Fruit fly (Drosophila melanogaster) whole organism, embryonic: ENCODE data around the gene Zif.
A peak's percentile ranks its signal among the peaks of the same experiment; 100 is the strongest.

ENCODE experiments used
- B-H2 ChIP-seq: fragments of 200-800 bp; sonication (Bioruptor generic); optimal IDR thresholded peaks from 2 replicates; lab custom pipeline; 2018; ENCODE audit warnings: missing biosample characterization, mild to moderate bottlenecking, missing genetic modification characterization
- CG11696 ChIP-seq: fragments of 200-800 bp; sonication (Bioruptor generic); IDR thresholded peaks from 2 replicates; pipeline ENCODE4 v1.3.6; 2022; ENCODE audit warnings: missing biosample characterization, missing genetic modification characterization
- CG12104 ChIP-seq: fragments of 200-800 bp; sonication (Bioruptor generic); optimal IDR thresholded peaks from 3 replicates; lab custom pipeline; 2016; ENCODE audit warnings: missing biosample characterization, missing genetic modification characterization
- CG1233 ChIP-seq: fragments of 200-800 bp; sonication (Bioruptor generic); optimal IDR thresholded peaks from 4 replicates; lab custom pipeline; 2018; ENCODE audit warnings: missing biosample characterization, mild to moderate bottlenecking, missing genetic modification characterization
- CG12659 ChIP-seq: fragments of 200-800 bp; sonication (Bioruptor generic); optimal IDR thresholded peaks from 3 replicates; lab custom pipeline; 2017; ENCODE audit warnings: mild to moderate bottlenecking, missing biosample characterization, missing genetic modification reagents, missing genetic modification characterization
- CG12942 ChIP-seq: fragments of 200-800 bp; sonication (Bioruptor generic); optimal IDR thresholded peaks from 3 replicates; lab custom pipeline; 2016; ENCODE audit warnings: missing biosample characterization, missing genetic modification characterization
- CG13287 ChIP-seq: fragments of 200-800 bp; sonication (Bioruptor generic); IDR thresholded peaks from 2 replicates; pipeline ENCODE4 v1.3.6; 2022; ENCODE audit warnings: missing biosample characterization, missing genetic modification characterization; ENCODE audit not compliant: partially characterized antibody
- CG13424 ChIP-seq: fragments of 200-800 bp; sonication (Bioruptor generic); optimal IDR thresholded peaks from 2 replicates; lab custom pipeline; 2019; ENCODE audit warnings: missing biosample characterization, mild to moderate bottlenecking, missing genetic modification characterization, moderate library complexity
- CG14441 ChIP-seq: fragments of 200-800 bp; sonication (Bioruptor generic); IDR thresholded peaks from 2 replicates; pipeline ENCODE4 v1.3.6; 2022; ENCODE audit warnings: missing biosample characterization, missing genetic modification characterization
- CG14710 ChIP-seq: fragments of 200-800 bp; sonication (Bioruptor generic); optimal IDR thresholded peaks from 3 replicates; lab custom pipeline; 2019; ENCODE audit warnings: missing biosample characterization, mild to moderate bottlenecking, missing genetic modification characterization, moderate library complexity
- CG15514 ChIP-seq: fragments of 200-800 bp; sonication (Bioruptor generic); optimal IDR thresholded peaks from 3 replicates; lab custom pipeline; 2017; ENCODE audit warnings: missing biosample characterization, missing genetic modification characterization, mild to moderate bottlenecking, moderate library complexity, missing genetic modification reagents
- CG17328 ChIP-seq: fragments of 200-800 bp; sonication (Bioruptor generic); IDR thresholded peaks from 2 replicates; pipeline ENCODE4 v1.3.6; 2022; ENCODE audit warnings: missing biosample characterization, missing genetic modification characterization
- CG17612 ChIP-seq: fragments of 200-800 bp; sonication (Bioruptor generic); IDR thresholded peaks from 2 replicates; pipeline ENCODE4 v1.3.6; 2022; ENCODE audit warnings: missing biosample characterization, missing genetic modification characterization
- CG18011 ChIP-seq: fragments of 200-800 bp; sonication (Bioruptor generic); optimal IDR thresholded peaks from 2 replicates; lab custom pipeline; 2017; ENCODE audit warnings: missing biosample characterization, missing genetic modification characterization, mild to moderate bottlenecking, moderate library complexity, missing genotype
- CG2889 ChIP-seq: fragments of 200-800 bp; sonication (Bioruptor generic); IDR thresholded peaks from 3 replicates; pipeline ENCODE4 v1.3.6; 2022; ENCODE audit warnings: missing biosample characterization, missing genetic modification characterization
- CG31224 ChIP-seq: fragments of 200-800 bp; sonication (Bioruptor generic); IDR thresholded peaks from 2 replicates; pipeline ENCODE4 v1.3.6; 2022; ENCODE audit warnings: missing biosample characterization, missing genetic modification characterization
- CG4404 ChIP-seq: fragments of 200-800 bp; sonication (Bioruptor generic); IDR thresholded peaks from 2 replicates; pipeline ENCODE4 v1.3.6; 2022; ENCODE audit warnings: missing biosample characterization, missing genetic modification characterization
- CG4424 ChIP-seq: fragments of 200-800 bp; sonication (Bioruptor generic); optimal IDR thresholded peaks from 3 replicates; lab custom pipeline; 2016; ENCODE audit warnings: missing biosample characterization, missing genetic modification characterization
- CG4820 ChIP-seq: fragments of 200-800 bp; sonication (Bioruptor generic); optimal IDR thresholded peaks from 3 replicates; lab custom pipeline; 2016; ENCODE audit warnings: missing biosample characterization, missing genetic modification characterization
- CG6791 ChIP-seq: fragments of 200-800 bp; sonication (Bioruptor generic); IDR thresholded peaks from 3 replicates; pipeline ENCODE4 v1.3.6; 2022; ENCODE audit warnings: missing biosample characterization, missing genetic modification characterization; ENCODE audit not compliant: partially characterized antibody
- CG9437 ChIP-seq: fragments of 200-800 bp; sonication (Bioruptor generic); optimal IDR thresholded peaks from 2 replicates; lab custom pipeline; 2018; ENCODE audit warnings: missing biosample characterization, mild to moderate bottlenecking, missing genetic modification characterization
- CG9932 ChIP-seq: fragments of 200-800 bp; sonication (Bioruptor generic); IDR thresholded peaks from 2 replicates; pipeline ENCODE4 v1.3.6; 2022; ENCODE audit warnings: missing biosample characterization, missing genetic modification characterization
- Chrac-16 ChIP-seq: fragments of 200-800 bp; sonication (Bioruptor generic); optimal IDR thresholded peaks from 3 replicates; lab custom pipeline; 2016; ENCODE audit warnings: missing biosample characterization, missing genetic modification characterization
- Drgx ChIP-seq: fragments of 200-800 bp; sonication (Bioruptor generic); IDR thresholded peaks from 2 replicates; pipeline ENCODE4 v1.3.6; 2022; ENCODE audit warnings: missing biosample characterization, missing genetic modification characterization
- Mad ChIP-seq: fragments of 200-800 bp; sonication (Bioruptor generic); optimal IDR thresholded peaks from 2 replicates; lab custom pipeline; 2016; ENCODE audit warnings: missing biosample characterization, missing genetic modification characterization
- Mes4 ChIP-seq: fragments of 200-800 bp; sonication (Bioruptor generic); optimal IDR thresholded peaks from 2 replicates; lab custom pipeline; 2016; ENCODE audit warnings: missing biosample characterization, missing genetic modification characterization
- NC2β ChIP-seq: fragments of 200-800 bp; sonication (Bioruptor generic); optimal IDR thresholded peaks from 2 replicates; lab custom pipeline; 2016; ENCODE audit warnings: missing biosample characterization, missing genetic modification characterization
- Ravus ChIP-seq: fragments of 200-800 bp; sonication (Bioruptor generic); IDR thresholded peaks from 2 replicates; pipeline ENCODE4 v1.3.6; 2022; ENCODE audit warnings: missing biosample characterization, missing genetic modification characterization
- Rfx ChIP-seq: fragments of 200-800 bp; sonication (Bioruptor generic); IDR thresholded peaks from 2 replicates; pipeline ENCODE4 v1.3.6; 2022; ENCODE audit warnings: missing biosample characterization, missing genetic modification characterization
- ap ChIP-seq: fragments of 200-800 bp; sonication (Bioruptor generic); IDR thresholded peaks from 2 replicates; pipeline ENCODE4 v1.3.6; 2022; ENCODE audit warnings: missing biosample characterization, missing genetic modification characterization
- ase ChIP-seq: fragments of 200-800 bp; sonication (Bioruptor generic); IDR thresholded peaks from 3 replicates; pipeline ENCODE4 v1.3.6; 2022; ENCODE audit warnings: missing biosample characterization, missing genetic modification characterization
- btn ChIP-seq: fragments of 200-800 bp; sonication (Bioruptor generic); optimal IDR thresholded peaks from 2 replicates; lab custom pipeline; 2016; ENCODE audit warnings: missing biosample characterization, missing genetic modification characterization
- crc ChIP-seq: fragments of 200-800 bp; sonication (Bioruptor generic); optimal IDR thresholded peaks from 2 replicates; lab custom pipeline; 2016; ENCODE audit warnings: missing biosample characterization, missing genetic modification characterization
- crp ChIP-seq, 2 experiments: fragments of 200-800 bp; sonication (Bioruptor generic); optimal IDR thresholded peaks; 2 replicates in 1 of 2; 3 replicates in 1 of 2; lab custom pipeline; 2017; ENCODE audit warnings: missing biosample characterization in 2 of 2, missing genetic modification characterization in 2 of 2, mild to moderate bottlenecking in 1 of 2, moderate library complexity in 1 of 2
- en ChIP-seq: fragments of 200-800 bp; sonication (Bioruptor generic); optimal IDR thresholded peaks from 2 replicates; lab custom pipeline; 2016; ENCODE audit warnings: missing biosample characterization, missing genetic modification characterization
- gfzf ChIP-seq: fragments of 200-800 bp; sonication (Bioruptor generic); optimal IDR thresholded peaks from 2 replicates; lab custom pipeline; 2016; ENCODE audit warnings: missing biosample characterization, mild to moderate bottlenecking, missing genetic modification characterization, moderate library complexity
- gsb ChIP-seq: fragments of 200-800 bp; sonication (Bioruptor generic); IDR thresholded peaks from 2 replicates; pipeline ENCODE4 v1.3.6; 2022; ENCODE audit warnings: missing biosample characterization, missing genetic modification characterization
- gsb-n ChIP-seq: fragments of 200-800 bp; sonication (Bioruptor generic); optimal IDR thresholded peaks from 3 replicates; lab custom pipeline; 2018; ENCODE audit warnings: missing biosample characterization, mild to moderate bottlenecking, missing genetic modification characterization
- jigr1 ChIP-seq: fragments of 200-800 bp; sonication (Bioruptor generic); IDR thresholded peaks from 3 replicates; pipeline ENCODE4 v1.3.6; 2022; ENCODE audit warnings: missing biosample characterization, missing genetic modification characterization
- jumu ChIP-seq: fragments of 200-800 bp; sonication (Bioruptor generic); optimal IDR thresholded peaks from 3 replicates; lab custom pipeline; 2016; ENCODE audit warnings: missing biosample characterization, missing genetic modification characterization
- knrl ChIP-seq: fragments of 200-800 bp; sonication (Bioruptor generic); IDR thresholded peaks from 3 replicates; pipeline ENCODE4 v1.3.6; 2022; ENCODE audit warnings: missing biosample characterization, missing genetic modification characterization; ENCODE audit not compliant: partially characterized antibody
- lola ChIP-seq, 3 experiments: fragments of >200 bp in 2 of 3; fragments of 200-800 bp in 1 of 3; sonication (Bioruptor generic) in 1 of 3; optimal IDR thresholded peaks; 2 replicates each; lab custom pipeline; 2017 to 2019; ENCODE audit warnings: missing biosample characterization in 3 of 3, missing genetic modification characterization in 3 of 3, mild to moderate bottlenecking in 1 of 3, moderate library complexity in 1 of 3
- mam ChIP-seq: fragments of 200-800 bp; sonication (Bioruptor generic); optimal IDR thresholded peaks from 3 replicates; lab custom pipeline; 2016; ENCODE audit warnings: missing biosample characterization, missing genetic modification characterization
- nmo ChIP-seq: fragments of 200-800 bp; sonication (Bioruptor generic); optimal IDR thresholded peaks from 2 replicates; lab custom pipeline; 2018; ENCODE audit warnings: missing biosample characterization, mild to moderate bottlenecking, missing genetic modification characterization, moderate library complexity
- oc ChIP-seq: fragments of 200-800 bp; sonication (Bioruptor generic); optimal IDR thresholded peaks from 2 replicates; lab custom pipeline; 2018; ENCODE audit warnings: missing biosample characterization, mild to moderate bottlenecking, missing genetic modification characterization, moderate library complexity
- schlank ChIP-seq: fragments of 200-800 bp; sonication (Bioruptor generic); optimal IDR thresholded peaks from 2 replicates; lab custom pipeline; 2018; ENCODE audit warnings: missing biosample characterization, mild to moderate bottlenecking, missing genetic modification characterization
- sens ChIP-seq: fragments of 200-800 bp; sonication (Bioruptor generic); peaks from one replicate; lab custom pipeline; 2016; ENCODE audit warnings: missing biosample characterization, missing genetic modification characterization
- ssp ChIP-seq: fragments of 200-800 bp; sonication (Bioruptor generic); IDR thresholded peaks from 2 replicates; pipeline ENCODE4 v1.3.6; 2022; ENCODE audit warnings: missing biosample characterization, missing genetic modification characterization
- ttk ChIP-seq: fragments of 200-800 bp; sonication (Bioruptor generic); IDR thresholded peaks from 2 replicates; pipeline ENCODE4 v2.1.2; 2022; ENCODE audit warnings: missing biosample characterization, missing genetic modification characterization
- usp ChIP-seq: fragments of >200 bp; optimal IDR thresholded peaks from 2 replicates; lab custom pipeline; 2017; ENCODE audit warnings: missing biosample characterization, missing genetic modification characterization
- zen ChIP-seq: fragments of 200-800 bp; sonication (Bioruptor generic); optimal IDR thresholded peaks from 3 replicates; lab custom pipeline; 2018; ENCODE audit warnings: missing biosample characterization, mild to moderate bottlenecking, missing genetic modification characterization, moderate library complexity
- zf30C ChIP-seq: fragments of 200-800 bp; sonication (Bioruptor generic); optimal IDR thresholded peaks from 3 replicates; lab custom pipeline; 2018; ENCODE audit warnings: missing biosample characterization, mild to moderate bottlenecking, missing genetic modification characterization

The Zif gene

dm6 chr3R:6504408-6504807, 47.5 kb downstream of the Zif start (continued):
- TF ChIP-seq CG31224 (GFP tag; lab: Robert Waterston, UW) (no peak), CG14710 (tag; lab: Kevin White, UChicago) (no peak), CG11696 (no peak), B-H2 (GFP tag; lab: Kevin White, UChicago) (no peak), nmo (GFP tag; lab: Kevin White, UChicago) (peak; percentile 31), CG17612 (GFP tag; lab: Robert Waterston, UW) (no peak), jumu (GFP tag; lab: Kevin White, UChicago) (peak; percentile 15), Mad (peak; percentile 21), zen (no peak), jigr1 (no peak), CG13424 (tag; lab: Kevin White, UChicago) (peak; percentile 25), CG14441 (GFP tag; lab: Robert Waterston, UW) (no peak), schlank (tag; lab: Kevin White, UChicago) (peak; percentile 14), ttk (GFP tag; lab: Robert Waterston, UW) (no peak), CG4404 (no peak), en (GFP tag; lab: Kevin White, UChicago) (no peak), Drgx (GFP tag; lab: Robert Waterston, UW) (no peak), crc (GFP tag; lab: Kevin White, UChicago) (no peak), btn (GFP tag; lab: Kevin White, UChicago) (peak; percentile 4), CG17328 (GFP tag; lab: Robert Waterston, UW) (no peak; the same call in 1 of the 2 replicates), CG18011 (no peak), CG15514 (no peak), oc (tag; lab: Kevin White, UChicago) (no peak), mam (GFP tag; lab: Kevin White, UChicago) (no peak), CG1233 (GFP tag; lab: Kevin White, UChicago) (peak; percentile 25), usp (GFP tag; lab: Kevin White, UChicago) (no peak), Chrac-16 (no peak), CG13287 (GFP tag; lab: Robert Waterston, UW) (no peak), knrl (GFP tag; lab: Robert Waterston, UW) (no peak), crp (GFP tag; optimal IDR thresholded peaks at IDR 0.05; lab: Kevin White, UChicago) (no peak), CG6791 (GFP tag; lab: Robert Waterston, UW) (no peak), CG2889 (no peak), CG12104 (GFP tag; lab: Kevin White, UChicago) (peak; percentile 24), CG4424 (peak; percentile 46), NC2β (GFP tag; lab: Kevin White, UChicago) (peak; percentile 18), Rfx (no peak), sens (peak; percentile 96), CG4820 (peak; percentile 1), gsb (GFP tag; lab: Robert Waterston, UW) (no peak), Mes4 (GFP tag; lab: Kevin White, UChicago) (peak; percentile 47), CG12659 (GFP tag; lab: Kevin White, UChicago) (no peak), gfzf (GFP tag; lab: Kevin White, UChicago) (no peak), CG9437 (no peak), zf30C (no peak), ase (GFP tag; lab: Robert Waterston, UW) (no peak), gsb-n (tag; lab: Kevin White, UChicago) (peak; percentile 80), ap (GFP tag; lab: Robert Waterston, UW) (no peak), lola (GFP tag; optimal IDR thresholded peaks at IDR 0.05; lab: Kevin White, UChicago) (no peak), CG12942 (peak; percentile 62), Ravus (no peak), ssp (no peak), CG9932 (no peak)
